Fruit fly (Drosophila melanogaster) whole organism, embryonic: Measurements from ENCODE around the gene hang.

ENCODE experiments used
- Abd-B ChIP-seq: fragments of 200-800 bp; sonication (Bioruptor generic); optimal IDR thresholded peaks from 2 replicates; lab custom pipeline; 2018; ENCODE audit warnings: missing biosample characterization, mild to moderate bottlenecking, missing genetic modification characterization, moderate library complexity
- Adf1 ChIP-seq: fragments of 200-800 bp; sonication (Bioruptor generic); IDR thresholded peaks from 2 replicates; pipeline ENCODE4 v1.3.6; 2022; ENCODE audit warnings: missing biosample characterization, missing genetic modification characterization
- CG10209 ChIP-seq: fragments of 200-800 bp; sonication (Bioruptor generic); optimal IDR thresholded peaks from 3 replicates; lab custom pipeline; 2017; ENCODE audit warnings: missing biosample characterization, mild to moderate bottlenecking, missing genetic modification characterization, missing genetic modification reagents
- CG10543 ChIP-seq: fragments of 200-800 bp; sonication (Bioruptor generic); optimal IDR thresholded peaks from 3 replicates; lab custom pipeline; 2017; ENCODE audit warnings: missing biosample characterization, mild to moderate bottlenecking, missing genetic modification characterization, moderate library complexity
- CG1233 ChIP-seq: fragments of 200-800 bp; sonication (Bioruptor generic); optimal IDR thresholded peaks from 4 replicates; lab custom pipeline; 2018; ENCODE audit warnings: missing biosample characterization, mild to moderate bottlenecking, missing genetic modification characterization
- CG12769 ChIP-seq: fragments of 200-800 bp; sonication (Bioruptor generic); optimal IDR thresholded peaks from 2 replicates; lab custom pipeline; 2019; ENCODE audit warnings: missing biosample characterization, mild to moderate bottlenecking, missing genetic modification characterization, moderate library complexity
- CG14710 ChIP-seq: fragments of 200-800 bp; sonication (Bioruptor generic); optimal IDR thresholded peaks from 3 replicates; lab custom pipeline; 2019; ENCODE audit warnings: missing biosample characterization, mild to moderate bottlenecking, missing genetic modification characterization, moderate library complexity
- CG15269 ChIP-seq: fragments of 200-800 bp; sonication (Bioruptor generic); optimal IDR thresholded peaks from 2 replicates; lab custom pipeline; 2018; ENCODE audit warnings: missing biosample characterization, mild to moderate bottlenecking, missing genetic modification characterization, moderate library complexity
- CG16863 ChIP-seq: fragments of 200-800 bp; sonication (Bioruptor generic); optimal IDR thresholded peaks from 3 replicates; lab custom pipeline; 2016; ENCODE audit warnings: missing biosample characterization, missing genetic modification characterization
- CG17361 ChIP-seq: fragments of 200-800 bp; sonication (Bioruptor generic); IDR thresholded peaks from 3 replicates; pipeline ENCODE4 v1.3.6; 2022; ENCODE audit warnings: missing biosample characterization, missing genetic modification characterization
- CG17802 ChIP-seq: fragments of 200-800 bp; sonication (Bioruptor generic); optimal IDR thresholded peaks from 2 replicates; lab custom pipeline; 2018; ENCODE audit warnings: missing biosample characterization, mild to moderate bottlenecking, missing genetic modification characterization, moderate library complexity
- CG18619 ChIP-seq: fragments of 200-800 bp; sonication (Bioruptor generic); optimal IDR thresholded peaks from 3 replicates; lab custom pipeline; 2017; ENCODE audit warnings: missing biosample characterization, mild to moderate bottlenecking, missing genetic modification characterization
- CG2889 ChIP-seq: fragments of 200-800 bp; sonication (Bioruptor generic); IDR thresholded peaks from 3 replicates; pipeline ENCODE4 v1.3.6; 2022; ENCODE audit warnings: missing biosample characterization, missing genetic modification characterization
- CG30431 ChIP-seq: fragments of 200-800 bp; sonication (Bioruptor generic); optimal IDR thresholded peaks from 2 replicates; lab custom pipeline; 2017; ENCODE audit warnings: missing biosample characterization, missing genetic modification characterization
- CG4404 ChIP-seq: fragments of 200-800 bp; sonication (Bioruptor generic); IDR thresholded peaks from 2 replicates; pipeline ENCODE4 v1.3.6; 2022; ENCODE audit warnings: missing biosample characterization, missing genetic modification characterization
- CG7928 ChIP-seq: fragments of 200-800 bp; sonication (Bioruptor generic); optimal IDR thresholded peaks from 2 replicates; lab custom pipeline; 2017; ENCODE audit warnings: missing biosample characterization, mild to moderate bottlenecking, missing genetic modification characterization
- CG9797 ChIP-seq: fragments of 200-800 bp; sonication (Bioruptor generic); optimal IDR thresholded peaks from 3 replicates; lab custom pipeline; 2018; ENCODE audit warnings: missing biosample characterization, mild to moderate bottlenecking, missing genetic modification characterization
- Ets65A ChIP-seq: fragments of 200-800 bp; sonication (Bioruptor generic); peaks from one replicate; lab custom pipeline; 2016; ENCODE audit warnings: missing biosample characterization, missing genetic modification characterization
- H15 ChIP-seq: fragments of 200-800 bp; sonication (Bioruptor generic); IDR thresholded peaks from 3 replicates; pipeline ENCODE4 v1.3.6; 2022; ENCODE audit warnings: missing biosample characterization, missing genetic modification characterization
- Lim3 ChIP-seq: fragments of 200-800 bp; sonication (Bioruptor generic); IDR thresholded peaks from 2 replicates; pipeline ENCODE4 v1.3.6; 2022; ENCODE audit warnings: missing biosample characterization, missing genetic modification characterization
- MESR4 ChIP-seq: fragments of 200-800 bp; sonication (Bioruptor generic); optimal IDR thresholded peaks from 2 replicates; lab custom pipeline; 2018; ENCODE audit warnings: missing biosample characterization, mild to moderate bottlenecking, missing genetic modification characterization, moderate library complexity
- Meics ChIP-seq: fragments of 200-800 bp; sonication (Bioruptor generic); optimal IDR thresholded peaks from 2 replicates; lab custom pipeline; 2017; ENCODE audit warnings: missing biosample characterization, mild to moderate bottlenecking, missing genetic modification characterization
- Nf-YA ChIP-seq: fragments of 200-800 bp; sonication (Bioruptor generic); IDR thresholded peaks from 2 replicates; pipeline ENCODE4 v1.3.6; 2022; ENCODE audit warnings: missing biosample characterization, missing genetic modification characterization
- Nf-YB ChIP-seq: fragments of 200-800 bp; sonication (Bioruptor generic); optimal IDR thresholded peaks from 3 replicates; lab custom pipeline; 2019; ENCODE audit warnings: missing biosample characterization, mild to moderate bottlenecking, missing genetic modification characterization, moderate library complexity
- TFAM ChIP-seq: fragments of 200-800 bp; sonication (Bioruptor generic); optimal IDR thresholded peaks from 2 replicates; lab custom pipeline; 2017; ENCODE audit warnings: missing biosample characterization, missing genetic modification characterization, inconsistent platforms
- aop ChIP-seq: fragments of 200-800 bp; sonication (Bioruptor generic); IDR thresholded peaks from 2 replicates; pipeline ENCODE4 v1.3.6; 2022; ENCODE audit warnings: missing biosample characterization, missing genetic modification characterization
- ase ChIP-seq: fragments of 200-800 bp; sonication (Bioruptor generic); IDR thresholded peaks from 3 replicates; pipeline ENCODE4 v1.3.6; 2022; ENCODE audit warnings: missing biosample characterization, missing genetic modification characterization
- ato ChIP-seq: fragments of 200-800 bp; sonication (Bioruptor generic); IDR thresholded peaks from 2 replicates; pipeline ENCODE4 v1.3.6; 2022; ENCODE audit warnings: missing biosample characterization, missing genetic modification characterization; ENCODE audit not compliant: partially characterized antibody
- az2 ChIP-seq: fragments of 200-800 bp; sonication (Bioruptor generic); optimal IDR thresholded peaks from 3 replicates; lab custom pipeline; 2016; ENCODE audit warnings: missing biosample characterization, missing genetic modification characterization
- br ChIP-seq: fragments of >200 bp; optimal IDR thresholded peaks from 2 replicates; lab custom pipeline; 2017
- chm ChIP-seq: fragments of 200-800 bp; sonication (Bioruptor generic); IDR thresholded peaks from 2 replicates; pipeline ENCODE4 v1.3.6; 2022; ENCODE audit warnings: missing biosample characterization, missing genetic modification characterization
- cwo ChIP-seq: fragments of 200-800 bp; sonication (Bioruptor generic); optimal IDR thresholded peaks from 3 replicates; lab custom pipeline; 2017; ENCODE audit warnings: missing biosample characterization, missing genetic modification characterization, mild to moderate bottlenecking, moderate library complexity, missing genetic modification reagents
- dpn ChIP-seq, 2 experiments: fragments of 200-800 bp; sonication (Bioruptor generic); optimal IDR thresholded peaks; 3 replicates each; lab custom pipeline; 2016; ENCODE audit warnings: missing biosample characterization in 2 of 2, missing genetic modification characterization in 2 of 2
- emc ChIP-seq: fragments of 200-800 bp; sonication (Bioruptor generic); optimal IDR thresholded peaks from 2 replicates; lab custom pipeline; 2016; ENCODE audit warnings: missing biosample characterization, missing genetic modification characterization
- ems ChIP-seq: fragments of 200-800 bp; sonication (Bioruptor generic); optimal IDR thresholded peaks from 3 replicates; lab custom pipeline; 2016; ENCODE audit warnings: missing biosample characterization, missing genetic modification characterization
- gem ChIP-seq: fragments of 200-800 bp; sonication (Bioruptor generic); optimal IDR thresholded peaks from 2 replicates; lab custom pipeline; 2019; ENCODE audit warnings: missing biosample characterization, mild to moderate bottlenecking, missing genetic modification characterization, moderate library complexity
- gsb ChIP-seq: fragments of 200-800 bp; sonication (Bioruptor generic); IDR thresholded peaks from 2 replicates; pipeline ENCODE4 v1.3.6; 2022; ENCODE audit warnings: missing biosample characterization, missing genetic modification characterization
- hkb ChIP-seq, 2 experiments: fragments of 200-800 bp in 1 of 2; fragments of >200 bp in 1 of 2; sonication (Bioruptor generic) in 1 of 2; IDR thresholded peaks in 1 of 2; optimal IDR thresholded peaks in 1 of 2; 2 replicates each; pipeline versions ENCODE4 v1.3.6 to Lab custom; 2017 to 2022; ENCODE audit warnings: missing biosample characterization in 1 of 2, missing genetic modification characterization in 1 of 2
- ind ChIP-seq: fragments of 200-800 bp; sonication (Bioruptor generic); optimal IDR thresholded peaks from 3 replicates; lab custom pipeline; 2016; ENCODE audit warnings: missing biosample characterization, missing genetic modification characterization
- inv ChIP-seq: fragments of 200-800 bp; sonication (Bioruptor generic); IDR thresholded peaks from 2 replicates; pipeline ENCODE4 v1.3.6; 2022; ENCODE audit warnings: missing biosample characterization, missing genetic modification characterization; ENCODE audit not compliant: partially characterized antibody
- knrl ChIP-seq: fragments of 200-800 bp; sonication (Bioruptor generic); IDR thresholded peaks from 3 replicates; pipeline ENCODE4 v1.3.6; 2022; ENCODE audit warnings: missing biosample characterization, missing genetic modification characterization; ENCODE audit not compliant: partially characterized antibody
- lov ChIP-seq, 2 experiments: fragments of 200-800 bp in 1 of 2; fragments of >200 bp in 1 of 2; sonication (Bioruptor generic) in 1 of 2; IDR thresholded peaks in 1 of 2; optimal IDR thresholded peaks in 1 of 2; 2 replicates in 1 of 2; 3 replicates in 1 of 2; pipeline versions ENCODE4 v1.3.6 to Lab custom; 2017 to 2022; ENCODE audit warnings: missing biosample characterization in 1 of 2, missing genetic modification characterization in 1 of 2
- rib ChIP-seq: fragments of 200-800 bp; sonication (Bioruptor generic); IDR thresholded peaks from 2 replicates; pipeline ENCODE4 v1.3.6; 2022; ENCODE audit warnings: missing biosample characterization, missing genetic modification characterization
- slou ChIP-seq: fragments of 200-800 bp; sonication (Bioruptor generic); optimal IDR thresholded peaks from 3 replicates; lab custom pipeline; 2016; ENCODE audit warnings: missing biosample characterization, missing genetic modification characterization
- slp2 ChIP-seq: fragments of 200-800 bp; sonication (Bioruptor generic); optimal IDR thresholded peaks from 2 replicates; lab custom pipeline; 2016; ENCODE audit warnings: missing biosample characterization, missing genetic modification characterization
- tgo ChIP-seq: fragments of 200-800 bp; sonication (Bioruptor generic); IDR thresholded peaks from 3 replicates; pipeline ENCODE4 v1.3.6; 2022; ENCODE audit warnings: missing biosample characterization, missing genetic modification characterization
- vvl ChIP-seq: fragments of 200-800 bp; sonication (Bioruptor generic); IDR thresholded peaks from 2 replicates; pipeline ENCODE4 v1.3.6; 2022; ENCODE audit warnings: missing biosample characterization, missing genetic modification characterization
- wor ChIP-seq: fragments of 200-800 bp; sonication (Bioruptor generic); IDR thresholded peaks from 2 replicates; pipeline ENCODE4 v1.3.6; 2022; ENCODE audit warnings: missing biosample characterization, missing genetic modification characterization

Gene hang

dm6 chrX:16384843-16385726 lies 37.5 kb upstream of the hang start, which contains the start of the genes CG9992 and CG4239 (continued):
- TF ChIP-seq CG9797 (peak; percentile 55), emc (no peak), aop (GFP tag; lab: Robert Waterston, UW) (no peak), ase (GFP tag; lab: Robert Waterston, UW) (no peak), cwo (GFP tag; lab: Kevin White, UChicago) (no peak), wor (no peak), br (lab: Kevin White, UChicago) (no peak), CG1233 (no peak), ind (GFP tag; lab: Kevin White, UChicago) (peak; percentile 76), slp2 (no peak), az2 (GFP tag; lab: Kevin White, UChicago) (peak; percentile 63), CG15269 (tag; lab: Kevin White, UChicago) (peak; percentile 69), slou (GFP tag; lab: Kevin White, UChicago) (peak; percentile 60), Ets65A (GFP tag; lab: Kevin White, UChicago) (peak; percentile 95), CG18619 (peak; percentile 46), CG14710 (tag; lab: Kevin White, UChicago) (peak; percentile 81), CG30431 (GFP tag; lab: Kevin White, UChicago) (peak; percentile 49), dpn (GFP tag; optimal IDR thresholded peaks at IDR 0.05; lab: Kevin White, UChicago) (peak; percentile 31 to 67), knrl (GFP tag; lab: Robert Waterston, UW) (peak; percentile 73), CG12769 (tag; lab: Kevin White, UChicago) (peak; percentile 4), tgo (GFP tag; lab: Robert Waterston, UW) (peak; percentile 45; the same call in 1 of the 3 replicates), CG16863 (GFP tag; lab: Kevin White, UChicago) (peak; percentile 2), Abd-B (GFP tag; lab: Kevin White, UChicago) (peak; percentile 85), H15 (GFP tag; lab: Robert Waterston, UW) (no peak), lov (optimal IDR thresholded peaks at IDR 0.05; lab: Kevin White, UChicago) (no peak), lov (GFP tag; IDR thresholded peaks at IDR 0.05; lab: Robert Waterston, UW) (no peak), Lim3 (GFP tag; lab: Robert Waterston, UW) (no peak), gem (tag; lab: Kevin White, UChicago) (peak; percentile 79), hkb (optimal IDR thresholded peaks at IDR 0.05; lab: Kevin White, UChicago) (peak; percentile 70), hkb (GFP tag; IDR thresholded peaks at IDR 0.05; lab: Robert Waterston, UW) (no peak), inv (GFP tag; lab: Robert Waterston, UW) (0 out of 2 replicates have a peak, but pooled peaks have one; percentile 42), TFAM (GFP tag; lab: Kevin White, UChicago) (no peak), CG17802 (peak; percentile 81), CG17361 (GFP tag; lab: Robert Waterston, UW) (peak; percentile 85), rib (GFP tag; lab: Robert Waterston, UW) (no peak), gsb (GFP tag; lab: Robert Waterston, UW) (no peak), Nf-YA (GFP tag; lab: Robert Waterston, UW) (no peak), MESR4 (GFP tag; lab: Kevin White, UChicago) (no peak), Nf-YB (GFP tag; lab: Kevin White, UChicago) (no peak), Meics (GFP tag; lab: Kevin White, UChicago) (peak; percentile 48), CG2889 (GFP tag; lab: Robert Waterston, UW) (no peak), Adf1 (GFP tag; lab: Robert Waterston, UW) (no peak), CG10209 (GFP tag; lab: Kevin White, UChicago) (peak; percentile 32), CG7928 (GFP tag; lab: Kevin White, UChicago) (no peak), ato (GFP tag; lab: Robert Waterston, UW) (no peak), chm (GFP tag; lab: Robert Waterston, UW) (no peak; the same call in 1 of the 2 replicates), ems (GFP tag; lab: Kevin White, UChicago) (no peak), CG10543 (peak; percentile 36), CG4404 (GFP tag; lab: Robert Waterston, UW) (peak; percentile 70), vvl (GFP tag; lab: Robert Waterston, UW) (peak; percentile 39; the same call in 1 of the 2 replicates)
